Worm (Caenorhabditis elegans) whole organism, young adult: ENCODE measurements around the gene lys-6.
A peak's percentile ranks its signal among the peaks of the same experiment; 100 is the strongest.

Experiments
- B0019.2 ChIP-seq: fragments of 200-800 bp; sonication (Bioruptor generic); conservative IDR thresholded peaks from 2 replicates; pipeline ENCODE4 v1.3.6; 2022; ENCODE audit warnings: missing genetic modification reagents, missing genetic modification characterization, missing compliant biosample characterization
- B0035.1 ChIP-seq: sonication (generic microtip); optimal IDR thresholded peaks from 2 replicates; lab custom pipeline; 2016; ENCODE audit warnings: missing genetic modification characterization, mild to moderate bottlenecking, missing compliant biosample characterization, missing genotype, missing genetic modification reagents
- B0261.1 ChIP-seq: sonication (generic microtip); optimal IDR thresholded peaks from 2 replicates; lab custom pipeline; 2016; ENCODE audit warnings: mild to moderate bottlenecking, missing genetic modification characterization, moderate library complexity, missing compliant biosample characterization
- C17E4.6 ChIP-seq: fragments of 200-800 bp; sonication (Bioruptor generic); IDR thresholded peaks from 2 replicates; pipeline ENCODE4 v1.3.6; 2022; ENCODE audit warnings: missing genetic modification reagents, missing genetic modification characterization, missing compliant biosample characterization
- F23B12.7 ChIP-seq: sonication (generic microtip); optimal IDR thresholded peaks from 2 replicates; lab custom pipeline; 2017; ENCODE audit warnings: missing genetic modification characterization, mild to moderate bottlenecking, missing compliant biosample characterization, antibody characterized with exemption, moderate library complexity; ENCODE audit not compliant: insufficient read depth
- F49E8.2 ChIP-seq: sonication (generic microtip); optimal IDR thresholded peaks from 3 replicates; lab custom pipeline; 2017; ENCODE audit warnings: missing genetic modification characterization, mild to moderate bottlenecking, missing compliant biosample characterization, antibody characterized with exemption, moderate library complexity; ENCODE audit not compliant: insufficient read depth
- K12H6.12 ChIP-seq: fragments of 200-800 bp; sonication (Bioruptor generic); optimal IDR thresholded peaks from 2 replicates; lab custom pipeline; 2018; ENCODE audit warnings: mild to moderate bottlenecking, missing genetic modification characterization, missing compliant biosample characterization
- T07F8.4 ChIP-seq: sonication (generic microtip); optimal IDR thresholded peaks from 2 replicates; lab custom pipeline; 2016; ENCODE audit warnings: mild to moderate bottlenecking, missing genetic modification characterization, moderate library complexity, missing compliant biosample characterization
- Y53G8AR.9 ChIP-seq: fragments of 200-800 bp; sonication (Bioruptor generic); conservative IDR thresholded peaks from 2 replicates; pipeline ENCODE4 v1.3.6; 2022; ENCODE audit warnings: missing genetic modification reagents, missing genetic modification characterization, missing compliant biosample characterization
- akir-1 ChIP-seq: fragments of 200-800 bp; sonication (Bioruptor generic); optimal IDR thresholded peaks from 2 replicates; lab custom pipeline; 2018; ENCODE audit warnings: mild to moderate bottlenecking, missing genetic modification characterization, moderate library complexity, missing compliant biosample characterization
- aptf-2 ChIP-seq: fragments of 200-800 bp; sonication (Bioruptor generic); conservative IDR thresholded peaks from 2 replicates; pipeline ENCODE4 v1.3.6; 2022; ENCODE audit warnings: missing genetic modification reagents, missing genetic modification characterization, missing compliant biosample characterization
- attf-5 ChIP-seq: fragments of 200-800 bp; sonication (Bioruptor generic); optimal IDR thresholded peaks from 2 replicates; lab custom pipeline; 2018; ENCODE audit warnings: mild to moderate bottlenecking, missing genetic modification characterization, missing compliant biosample characterization
- ccch-3 ChIP-seq: fragments of 200-800 bp; sonication (Bioruptor generic); optimal IDR thresholded peaks from 2 replicates; lab custom pipeline; 2018; ENCODE audit warnings: mild to moderate bottlenecking, missing genetic modification characterization, missing compliant biosample characterization
- ceh-27 ChIP-seq: fragments of 200-800 bp; sonication (Bioruptor generic); optimal IDR thresholded peaks from 2 replicates; lab custom pipeline; 2018; ENCODE audit warnings: mild to moderate bottlenecking, missing genetic modification characterization, moderate library complexity, missing compliant biosample characterization
- ceh-58 ChIP-seq: fragments of 200-800 bp; sonication (Bioruptor generic); IDR thresholded peaks from 2 replicates; pipeline ENCODE4 v1.3.6; 2022; ENCODE audit warnings: missing genetic modification characterization, missing compliant biosample characterization
- ceh-79 ChIP-seq: sonication (generic microtip); optimal IDR thresholded peaks from 2 replicates; lab custom pipeline; 2017; ENCODE audit warnings: mild to moderate bottlenecking, missing genetic modification characterization, missing compliant biosample characterization
- ceh-91 ChIP-seq: fragments of 200-800 bp; sonication (Bioruptor generic); IDR thresholded peaks from 2 replicates; pipeline ENCODE4 v1.3.6; 2022; ENCODE audit warnings: missing genetic modification reagents, missing genetic modification characterization, missing compliant biosample characterization
- chd-7 ChIP-seq: sonication (generic microtip); optimal IDR thresholded peaks from 2 replicates; lab custom pipeline; 2016; ENCODE audit warnings: mild to moderate bottlenecking, missing genetic modification characterization, moderate library complexity, missing compliant biosample characterization
- dpl-1 ChIP-seq: fragments of 150-350 bp; optimal IDR thresholded peaks from 2 replicates; lab custom pipeline; 2014; ENCODE audit warnings: missing biosample characterization, missing genetic modification reagents, missing genetic modification characterization
- efl-1 ChIP-seq: fragments of 150-350 bp; optimal IDR thresholded peaks from 2 replicates; lab custom pipeline; 2014; ENCODE audit warnings: missing biosample characterization, missing genetic modification reagents, missing genetic modification characterization
- egl-18 ChIP-seq: fragments of 200-800 bp; sonication (Bioruptor generic); IDR thresholded peaks from 2 replicates; pipeline ENCODE4 v1.3.6; 2022; ENCODE audit warnings: missing genetic modification reagents, missing genetic modification characterization, missing compliant biosample characterization
- egl-44 ChIP-seq: fragments of 200-800 bp; sonication (Bioruptor generic); IDR thresholded peaks from 2 replicates; pipeline ENCODE4 v1.3.6; 2022; ENCODE audit warnings: missing genetic modification reagents, missing genetic modification characterization, missing compliant biosample characterization
- ets-4 ChIP-seq: fragments of 200-800 bp; sonication (Bioruptor generic); optimal IDR thresholded peaks from 2 replicates; lab custom pipeline; 2018; ENCODE audit warnings: mild to moderate bottlenecking, missing genetic modification characterization, missing compliant biosample characterization
- fkh-3 ChIP-seq: sonication (generic microtip); optimal IDR thresholded peaks from 2 replicates; lab custom pipeline; 2016; ENCODE audit warnings: mild to moderate bottlenecking, missing genetic modification characterization, missing compliant biosample characterization
- him-1 ChIP-seq: sonication (generic microtip); optimal IDR thresholded peaks from 2 replicates; lab custom pipeline; 2016; ENCODE audit warnings: missing genotype, missing genetic modification reagents, missing genetic modification characterization, missing compliant biosample characterization
- hlh-12 ChIP-seq: sonication (generic microtip); optimal IDR thresholded peaks from 2 replicates; lab custom pipeline; 2016; ENCODE audit warnings: missing genetic modification characterization, missing compliant biosample characterization
- lag-1 ChIP-seq: fragments of 200-800 bp; sonication (Bioruptor generic); IDR thresholded peaks from 2 replicates; pipeline ENCODE4 v1.3.6; 2022; ENCODE audit warnings: missing genetic modification reagents, missing genetic modification characterization, missing compliant biosample characterization
- let-526 ChIP-seq: fragments of 200-800 bp; sonication (Bioruptor generic); IDR thresholded peaks from 2 replicates; pipeline ENCODE4 v1.3.6; 2022; ENCODE audit warnings: missing genetic modification reagents, missing genetic modification characterization, missing compliant biosample characterization
- lin-35 ChIP-seq, 3 experiments: fragments of 150-350 bp in 2 of 3; sonication (generic microtip) in 1 of 3; optimal IDR thresholded peaks; 2 replicates each; lab custom pipeline; 2014 to 2018; ENCODE audit warnings: missing biosample characterization in 3 of 3, missing genetic modification characterization in 3 of 3, missing genetic modification reagents in 3 of 3
- lsl-1 ChIP-seq: fragments of 200-800 bp; sonication (Bioruptor generic); optimal IDR thresholded peaks from 2 replicates; lab custom pipeline; 2018; ENCODE audit warnings: mild to moderate bottlenecking, missing genetic modification characterization, moderate library complexity, missing compliant biosample characterization
- madf-10 ChIP-seq: sonication (generic microtip); optimal IDR thresholded peaks from 2 replicates; lab custom pipeline; 2016; ENCODE audit warnings: mild to moderate bottlenecking, missing genetic modification characterization, missing compliant biosample characterization
- madf-3 ChIP-seq: fragments of 200-800 bp; sonication (Bioruptor generic); IDR thresholded peaks from 2 replicates; pipeline ENCODE4 v1.3.6; 2022; ENCODE audit warnings: missing genetic modification reagents, missing genetic modification characterization, missing compliant biosample characterization
- mcd-1 ChIP-seq: fragments of 200-800 bp; sonication (Bioruptor generic); IDR thresholded peaks from 2 replicates; pipeline ENCODE4 v1.3.6; 2022; ENCODE audit warnings: missing genetic modification reagents, missing genetic modification characterization, missing compliant biosample characterization
- mes-4 ChIP-seq: sonication (generic microtip); optimal IDR thresholded peaks from 2 replicates; lab custom pipeline; 2016; ENCODE audit warnings: missing genotype, missing genetic modification characterization, missing compliant biosample characterization
- mxl-1 ChIP-seq: sonication (generic microtip); optimal IDR thresholded peaks from 2 replicates; lab custom pipeline; 2016; ENCODE audit warnings: missing genetic modification characterization, missing compliant biosample characterization
- nhr-120 ChIP-seq: fragments of 200-800 bp; sonication (Bioruptor generic); IDR thresholded peaks from 2 replicates; pipeline ENCODE4 v1.3.6; 2022; ENCODE audit warnings: missing genetic modification characterization, missing compliant biosample characterization
- nhr-179 ChIP-seq: sonication (generic microtip); optimal IDR thresholded peaks from 2 replicates; lab custom pipeline; 2016; ENCODE audit warnings: mild to moderate bottlenecking, missing genetic modification characterization, missing compliant biosample characterization
- nhr-90 ChIP-seq: sonication (generic microtip); optimal IDR thresholded peaks from 2 replicates; lab custom pipeline; 2016; ENCODE audit warnings: missing genotype, mild to moderate bottlenecking, missing genetic modification characterization, missing compliant biosample characterization
- pbrm-1 ChIP-seq: fragments of 200-800 bp; sonication (Bioruptor generic); IDR thresholded peaks from 2 replicates; pipeline ENCODE4 v1.3.6; 2022; ENCODE audit warnings: missing genetic modification reagents, missing genetic modification characterization, missing compliant biosample characterization
- rec-8 ChIP-seq, 2 experiments: sonication (generic microtip); optimal IDR thresholded peaks; 2 replicates each; lab custom pipeline; 2016; ENCODE audit warnings: mild to moderate bottlenecking in 2 of 2, missing genetic modification characterization in 2 of 2, missing genetic modification reagents in 2 of 2, missing genotype in 2 of 2, missing biosample characterization in 1 of 2, missing compliant biosample characterization in 1 of 2, moderate library complexity in 1 of 2
- snpc-1.1 ChIP-seq: sonication (generic microtip); optimal IDR thresholded peaks from 2 replicates; lab custom pipeline; 2017; ENCODE audit warnings: missing genetic modification characterization, mild to moderate bottlenecking, missing compliant biosample characterization, antibody characterized with exemption, moderate library complexity, missing genotype, missing genetic modification reagents; ENCODE audit not compliant: insufficient read depth
- snpc-1.3 ChIP-seq: sonication (generic microtip); optimal IDR thresholded peaks from 2 replicates; lab custom pipeline; 2017; ENCODE audit warnings: missing genetic modification characterization, mild to moderate bottlenecking, missing compliant biosample characterization, antibody characterized with exemption, moderate library complexity, missing genotype, missing genetic modification reagents; ENCODE audit not compliant: insufficient read depth
- snpc-3.4 ChIP-seq: sonication (generic microtip); optimal IDR thresholded peaks from 2 replicates; lab custom pipeline; 2017; ENCODE audit warnings: missing genetic modification characterization, mild to moderate bottlenecking, missing compliant biosample characterization, antibody characterized with exemption, moderate library complexity, missing genotype, missing genetic modification reagents
- snpc-4 ChIP-seq, 5 experiments: fragments of 150-350 bp in 1 of 5; sonication (generic microtip) in 4 of 5; optimal IDR thresholded peaks; 2 replicates each; lab custom pipeline; 2014 to 2018; ENCODE audit warnings: missing genetic modification characterization in 5 of 5, missing biosample characterization in 3 of 5, antibody characterized with exemption in 2 of 5, mild to moderate bottlenecking in 2 of 5, missing compliant biosample characterization in 2 of 5, missing genotype in 2 of 5, moderate library complexity in 2 of 5, missing genetic modification reagents in 1 of 5
- somi-1 ChIP-seq: fragments of 200-800 bp; sonication (Bioruptor generic); optimal IDR thresholded peaks from 2 replicates; lab custom pipeline; 2018; ENCODE audit warnings: mild to moderate bottlenecking, missing genetic modification characterization, missing compliant biosample characterization
- tbp1 ChIP-seq: fragments of 200-800 bp; sonication (Bioruptor generic); optimal IDR thresholded peaks from 2 replicates; lab custom pipeline; 2018; ENCODE audit warnings: mild to moderate bottlenecking, missing genetic modification characterization, missing compliant biosample characterization
- ztf-25 ChIP-seq: fragments of 200-800 bp; sonication (Bioruptor generic); IDR thresholded peaks from 2 replicates; pipeline ENCODE4 v1.3.6; 2022; ENCODE audit warnings: missing genetic modification reagents, missing genetic modification characterization, missing compliant biosample characterization

The lys-6 gene

ce11 chrIV:11583906-11584378, 43.8 kb downstream of the lys-6 start, which contains the start of gene F12F6.1 (continued):
- TF ChIP-seq rec-8 (tag; optimal IDR thresholded peaks at IDR 0.05; lab: Kevin White, UChicago) = no peak
- TF ChIP-seq ceh-27 (GFP tag; lab: Kevin White, UChicago) = no peak
- TF ChIP-seq somi-1 (GFP tag; lab: Kevin White, UChicago) = no peak
- TF ChIP-seq B0035.1 (tag; lab: Kevin White, UChicago) = no peak
- TF ChIP-seq him-1 = no peak
- TF ChIP-seq T07F8.4 = no peak
- no peak for TF ChIP-seq pbrm-1 (GFP tag; lab: Robert Waterston, UW)
- no peak for TF ChIP-seq K12H6.12 (tag; lab: Kevin White, UChicago)
- TF ChIP-seq dpl-1 = no peak
- TF ChIP-seq egl-44 (GFP tag; lab: Robert Waterston, UW) = 0 out of 2 replicates have a peak, but pooled peaks have one; percentile 47
- no peak for TF ChIP-seq let-526 (GFP tag; lab: Robert Waterston, UW)
- TF ChIP-seq B0261.1 (tag; lab: Kevin White, UChicago) = no peak
- TF ChIP-seq snpc-4 (GFP tag; optimal IDR thresholded peaks at IDR 0.05; lab: Kevin White, UChicago) = no peak
- TF ChIP-seq snpc-4 (tag; optimal IDR thresholded peaks at IDR 0.05; lab: Kevin White, UChicago) = no peak
- no peak for TF ChIP-seq mes-4 (tag; lab: Kevin White, UChicago)
- no peak for TF ChIP-seq snpc-1.3
- 0 out of 2 replicates have a peak, but pooled peaks have one; percentile 60 for TF ChIP-seq madf-3 (GFP tag; lab: Robert Waterston, UW)
- no peak for TF ChIP-seq fkh-3 (tag; lab: Kevin White, UChicago)
- no peak for TF ChIP-seq aptf-2
- TF ChIP-seq lag-1 (GFP tag; lab: Robert Waterston, UW) = no peak
- no peak for TF ChIP-seq attf-5 (GFP tag; lab: Kevin White, UChicago)
- no peak for TF ChIP-seq Y53G8AR.9 (GFP tag; lab: Robert Waterston, UW)
- TF ChIP-seq madf-10 (tag; lab: Kevin White, UChicago) = no peak
- TF ChIP-seq ceh-58 (GFP tag; lab: Robert Waterston, UW) = no peak
- TF ChIP-seq snpc-1.1 (tag; lab: Kevin White, UChicago) = no peak
- no peak for TF ChIP-seq mxl-1 (tag; lab: Kevin White, UChicago)
- no peak for TF ChIP-seq C17E4.6
- TF ChIP-seq nhr-120 (GFP tag; lab: Robert Waterston, UW) = no peak
- no peak for TF ChIP-seq akir-1 (GFP tag; lab: Kevin White, UChicago)
- no peak for TF ChIP-seq snpc-3.4
- no peak for TF ChIP-seq lin-35 (GFP tag; optimal IDR thresholded peaks at IDR 0.05; lab: Kevin White, UChicago)
- no peak for TF ChIP-seq tbp1 (GFP tag; lab: Kevin White, UChicago)
- 0 out of 2 replicates have a peak, but pooled peaks have one; percentile 9 for TF ChIP-seq B0019.2 (GFP tag; lab: Robert Waterston, UW)
- no peak for TF ChIP-seq efl-1 (GFP tag; lab: Kevin White, UChicago)
- no peak for TF ChIP-seq mcd-1 (GFP tag; lab: Robert Waterston, UW)
- TF ChIP-seq F23B12.7 (tag; lab: Kevin White, UChicago) = no peak
- no peak for TF ChIP-seq ceh-79 (tag; lab: Kevin White, UChicago)
- TF ChIP-seq ceh-91 (GFP tag; lab: Robert Waterston, UW) = no peak
- TF ChIP-seq F49E8.2 (tag; lab: Kevin White, UChicago) = no peak
- no peak for TF ChIP-seq nhr-90 (tag; lab: Kevin White, UChicago)
- no peak for TF ChIP-seq ets-4 (GFP tag; lab: Kevin White, UChicago)
- TF ChIP-seq ccch-3 (GFP tag; lab: Kevin White, UChicago) = no peak
- no peak for TF ChIP-seq hlh-12 (tag; lab: Kevin White, UChicago)
- no peak for TF ChIP-seq nhr-179
- no peak for TF ChIP-seq egl-18 (GFP tag; lab: Robert Waterston, UW)
- no peak for TF ChIP-seq chd-7
- no peak for TF ChIP-seq lsl-1 (GFP tag; lab: Kevin White, UChicago)
- TF ChIP-seq ztf-25 = no peak
